Worm (Caenorhabditis elegans): ENCODE results near the gene clec-242.
A peak's percentile ranks its signal among the peaks of the same experiment; 100 is the strongest.
"Not testable (repeated sequence)": the region's sequence is repeated elsewhere in the genome, so short reads cannot be mapped to it uniquely, and the experiment has no call there.

Gene clec-242

ce11 chrV:17264855-17265254, 19.5 kb upstream of the clec-242 start, which contains the start of gene K10G4.3:
K10G4.3 (minus strand) TSS chrV:17264955.
- not testable (repeated sequence) for TF ChIP-seq nhr-25, zag-1, egl-5 (tag; optimal IDR thresholded peaks at IDR 0.05)

ce11 chrV:17261385-17261784, 16.1 kb upstream of the clec-242 start:
- no peak for TF ChIP-seq skn-1 (tag; optimal IDR thresholded peaks at IDR 0.05)
- peak; percentile 19 for TF ChIP-seq snpc-4 (tag; optimal IDR thresholded peaks at IDR 0.05)

- TF ChIP-seq ceh-82 (tag; optimal IDR thresholded peaks at IDR 0.05) (no peak), aly-2 (tag; optimal IDR thresholded peaks at IDR 0.05) (no peak), nhr-77 (tag; optimal IDR thresholded peaks at IDR 0.05) (no peak), nhr-28 (tag; optimal IDR thresholded peaks at IDR 0.05) (no peak), egl-27 (tag; optimal IDR thresholded peaks at IDR 0.05) (no peak), mml-1 (tag; optimal IDR thresholded peaks at IDR 0.05) (no peak), nhr-76 (tag; optimal IDR thresholded peaks at IDR 0.05) (no peak), skn-1 (tag; optimal IDR thresholded peaks at IDR 0.05) (no peak), ztf-11 (tag; optimal IDR thresholded peaks at IDR 0.05) (no peak), lin-39 (tag; optimal IDR thresholded peaks at IDR 0.05) (no peak), daf-12 (tag; optimal IDR thresholded peaks at IDR 0.05) (no peak), elt-3 (tag; optimal IDR thresholded peaks at IDR 0.05) (no peak), elt-1 (tag; optimal IDR thresholded peaks at IDR 0.05) (no peak), elt-2 (tag; optimal IDR thresholded peaks at IDR 0.05) (no peak), lin-15B (tag; optimal IDR thresholded peaks at IDR 0.05) (no peak), R02D3.7 (tag; optimal IDR thresholded peaks at IDR 0.05) (no peak)
Observed at ce11 chrV:17258868-17259267, 13.6 kb upstream of the clec-242 start, which contains the start of gene fbxa-85. fbxa-85 (plus strand) TSS chrV:17259168.

- TF ChIP-seq fkh-10 (GFP tag; optimal IDR thresholded peaks at IDR 0.05) (no peak), pqm-1 (tag; optimal IDR thresholded peaks at IDR 0.05) (peak; percentile 14), elt-2 (tag; optimal IDR thresholded peaks at IDR 0.05) (peak; percentile 50), skn-1 (tag; optimal IDR thresholded peaks at IDR 0.05) (peak; percentile 72), nhr-28 (tag; optimal IDR thresholded peaks at IDR 0.05) (no peak)
Observed at ce11 chrV:17258244-17258643, 12.9 kb upstream of the clec-242 start.

- TF ChIP-seq fkh-10 (GFP tag; optimal IDR thresholded peaks at IDR 0.05) (no peak), ceh-9 (tag; optimal IDR thresholded peaks at IDR 0.05) (no peak), ceh-82 (tag; optimal IDR thresholded peaks at IDR 0.05) (no peak), elt-3 (tag; optimal IDR thresholded peaks at IDR 0.05) (no peak)
Observed at ce11 chrV:17257637-17258036, 12.3 kb upstream of the clec-242 start.

ce11 chrV:17255454-17255853, 10.1 kb upstream of the clec-242 start, which contains the start of gene srh-115:
srh-115 (plus strand) TSS chrV:17255754.
- TF ChIP-seq mml-1 (tag; optimal IDR thresholded peaks at IDR 0.05) (no peak), nhr-237 (tag; optimal IDR thresholded peaks at IDR 0.05) (no peak)

ce11 chrV:17255028-17255427, 9.7 kb upstream of the clec-242 start, which contains the start of gene srh-116:
srh-116 (minus strand) TSS chrV:17255128.
- not testable (repeated sequence) for TF ChIP-seq nhr-43 (tag; optimal IDR thresholded peaks at IDR 0.05; ENCODE audit: poor library complexity, severe bottlenecking); egl-5 (tag; optimal IDR thresholded peaks at IDR 0.05); nhr-25 (tag; optimal IDR thresholded peaks at IDR 0.05)

ce11 chrV:17251364-17251961, 6.2 kb upstream of the clec-242 start, which contains the start of gene Y61B8A.6:
Y61B8A.6 (plus strand) TSS chrV:17251911.
- TF ChIP-seq aly-2 (tag; optimal IDR thresholded peaks at IDR 0.05) (no peak), nhr-25 (tag; optimal IDR thresholded peaks at IDR 0.05) (no peak), ztf-4 (tag; optimal IDR thresholded peaks at IDR 0.05) (no peak), elt-1 (tag; optimal IDR thresholded peaks at IDR 0.05) (no peak), unc-39 (tag; optimal IDR thresholded peaks at IDR 0.05) (no peak), nhr-23 (tag; optimal IDR thresholded peaks at IDR 0.05) (no peak), pqm-1 (tag; optimal IDR thresholded peaks at IDR 0.05) (no peak), fos-1 (tag; optimal IDR thresholded peaks at IDR 0.05) (no peak), skn-1 (tag; optimal IDR thresholded peaks at IDR 0.05) (no peak), nhr-237 (tag; optimal IDR thresholded peaks at IDR 0.05) (no peak), zag-1 (tag; optimal IDR thresholded peaks at IDR 0.05) (no peak), elt-2 (tag; optimal IDR thresholded peaks at IDR 0.05) (no peak), ceh-9 (tag; optimal IDR thresholded peaks at IDR 0.05) (no peak), nhr-11 (tag; optimal IDR thresholded peaks at IDR 0.05) (no peak), mml-1 (tag; optimal IDR thresholded peaks at IDR 0.05) (no peak), lin-39 (tag; optimal IDR thresholded peaks at IDR 0.05) (no peak), nhr-12 (tag; optimal IDR thresholded peaks at IDR 0.05) (no peak)
